Worm (Caenorhabditis elegans) whole organism, L3 larva: ENCODE data around the gene pfd-4.

Experiments
- R02D3.7 ChIP-seq: fragments of 150-350 bp; optimal IDR thresholded peaks from 2 replicates; lab custom pipeline; 2014; ENCODE audit warnings: missing biosample characterization, missing genetic modification characterization
- ZK546.5 ChIP-seq: sonication (generic microtip); optimal IDR thresholded peaks from 2 replicates; lab custom pipeline; 2017; ENCODE audit warnings: missing biosample characterization, missing genetic modification characterization
- ceh-16 ChIP-seq: sonication (generic microtip); optimal IDR thresholded peaks from 2 replicates; lab custom pipeline; 2017; ENCODE audit warnings: missing biosample characterization, missing genetic modification characterization
- ceh-28 ChIP-seq: fragments of 150-350 bp; optimal IDR thresholded peaks from 2 replicates; lab custom pipeline; 2014; ENCODE audit warnings: missing biosample characterization, missing genetic modification reagents, missing genetic modification characterization
- ceh-9 ChIP-seq: sonication (generic microtip); optimal IDR thresholded peaks from 2 replicates; lab custom pipeline; 2018; ENCODE audit warnings: missing biosample characterization, missing genetic modification characterization
- daf-12 ChIP-seq: fragments of 150-350 bp; optimal IDR thresholded peaks from 2 replicates; lab custom pipeline; 2014; ENCODE audit warnings: missing biosample characterization, missing genetic modification reagents, missing genetic modification characterization
- elt-3 ChIP-seq, 3 experiments: fragments of 150-350 bp in 1 of 3; sonication (generic microtip) in 2 of 3; optimal IDR thresholded peaks; 2 replicates in 2 of 3; 4 replicates in 1 of 3; lab custom pipeline; 2014 to 2017; ENCODE audit warnings: missing biosample characterization in 3 of 3, missing genetic modification characterization in 3 of 3
- eor-1 ChIP-seq, 2 experiments: fragments of 150-350 bp; optimal IDR thresholded peaks; 2 replicates each; lab custom pipeline; 2014 to 2018; ENCODE audit warnings: missing biosample characterization in 2 of 2, missing genetic modification characterization in 2 of 2
- fkh-10 ChIP-seq: sonication (generic microtip); optimal IDR thresholded peaks from 2 replicates; lab custom pipeline; 2017; ENCODE audit warnings: missing biosample characterization, missing genetic modification reagents, missing genetic modification characterization
- fkh-2 ChIP-seq: fragments of 150-350 bp; optimal IDR thresholded peaks from 2 replicates; lab custom pipeline; 2014; ENCODE audit warnings: missing biosample characterization, missing genetic modification reagents, missing genetic modification characterization
- hmg-11 ChIP-seq: sonication (generic microtip); optimal IDR thresholded peaks from 2 replicates; lab custom pipeline; 2016; ENCODE audit warnings: missing genetic modification characterization, missing compliant biosample characterization
- jun-1 ChIP-seq: fragments of 150-350 bp; optimal IDR thresholded peaks from 2 replicates; lab custom pipeline; 2014; ENCODE audit warnings: missing biosample characterization, missing genetic modification reagents, missing genetic modification characterization
- lin-15B ChIP-seq: fragments of 150-350 bp; optimal IDR thresholded peaks from 2 replicates; lab custom pipeline; 2014; ENCODE audit warnings: missing biosample characterization, missing genetic modification characterization
- lin-39 ChIP-seq: fragments of 150-350 bp; optimal IDR thresholded peaks from 2 replicates; lab custom pipeline; 2018; ENCODE audit warnings: missing biosample characterization, missing genetic modification reagents, missing genetic modification characterization
- mdl-1 ChIP-seq: fragments of 150-350 bp; optimal IDR thresholded peaks from 2 replicates; lab custom pipeline; 2014; ENCODE audit warnings: missing biosample characterization, missing genetic modification characterization
- nfya-1 ChIP-seq: sonication (generic microtip); optimal IDR thresholded peaks from 2 replicates; lab custom pipeline; 2017; ENCODE audit warnings: missing genetic modification characterization, mild to moderate bottlenecking, missing compliant biosample characterization, antibody characterized with exemption, moderate library complexity; ENCODE audit not compliant: insufficient read depth
- nhr-11 ChIP-seq: fragments of 150-350 bp; optimal IDR thresholded peaks from 2 replicates; lab custom pipeline; 2014; ENCODE audit warnings: missing biosample characterization, missing genetic modification characterization
- nhr-12 ChIP-seq: fragments of 150-350 bp; optimal IDR thresholded peaks from 2 replicates; lab custom pipeline; 2014; ENCODE audit warnings: missing biosample characterization, missing genetic modification characterization
- nhr-23 ChIP-seq: fragments of 150-350 bp; optimal IDR thresholded peaks from 2 replicates; lab custom pipeline; 2014; ENCODE audit warnings: missing biosample characterization, missing genetic modification reagents, missing genetic modification characterization
- nhr-237 ChIP-seq: fragments of 150-350 bp; optimal IDR thresholded peaks from 2 replicates; lab custom pipeline; 2014; ENCODE audit warnings: missing biosample characterization, missing genetic modification characterization
- nhr-25 ChIP-seq: sonication (generic microtip); optimal IDR thresholded peaks from 2 replicates; lab custom pipeline; 2017; ENCODE audit warnings: missing biosample characterization, missing genetic modification characterization
- nhr-43 ChIP-seq: sonication (generic microtip); optimal IDR thresholded peaks from 2 replicates; lab custom pipeline; 2016; ENCODE audit warnings: mild to moderate bottlenecking, missing genetic modification characterization, missing compliant biosample characterization; ENCODE audit not compliant: poor library complexity, severe bottlenecking
- nhr-76 ChIP-seq: fragments of 150-350 bp; sonication (generic microtip); optimal IDR thresholded peaks from 5 replicates; lab custom pipeline; 2014; ENCODE audit warnings: missing biosample characterization, missing genetic modification characterization
- nhr-77 ChIP-seq: fragments of 150-350 bp; optimal IDR thresholded peaks from 2 replicates; lab custom pipeline; 2014; ENCODE audit warnings: missing biosample characterization, missing genetic modification characterization
- pha-4 ChIP-seq: fragments of 150-350 bp; optimal IDR thresholded peaks from 2 replicates; lab custom pipeline; 2014; ENCODE audit warnings: missing biosample characterization, missing genetic modification reagents, missing genetic modification characterization
- pqm-1 ChIP-seq: fragments of 150-350 bp; optimal IDR thresholded peaks from 2 replicates; lab custom pipeline; 2017; ENCODE audit warnings: missing biosample characterization, missing genetic modification characterization, inconsistent platforms
- sea-2 ChIP-seq: fragments of 150-350 bp; sonication (generic microtip); optimal IDR thresholded peaks from 4 replicates; lab custom pipeline; 2014; ENCODE audit warnings: missing biosample characterization, missing genetic modification reagents, missing genetic modification characterization
- skn-1 ChIP-seq: fragments of 150-350 bp; optimal IDR thresholded peaks from 2 replicates; lab custom pipeline; 2014; ENCODE audit warnings: missing biosample characterization, missing genetic modification characterization
- snpc-4 ChIP-seq: fragments of 150-350 bp; optimal IDR thresholded peaks from 2 replicates; lab custom pipeline; 2014; ENCODE audit warnings: missing biosample characterization, missing genetic modification characterization
- unc-39 ChIP-seq: sonication (generic microtip); optimal IDR thresholded peaks from 4 replicates; lab custom pipeline; 2017; ENCODE audit warnings: missing biosample characterization, missing genetic modification characterization
- unc-62 ChIP-seq: fragments of 150-350 bp; sonication (generic microtip); optimal IDR thresholded peaks from 4 replicates; lab custom pipeline; 2014; ENCODE audit warnings: missing biosample characterization, missing genetic modification reagents, missing genetic modification characterization
- ztf-11 ChIP-seq: fragments of 150-350 bp; optimal IDR thresholded peaks from 2 replicates; lab custom pipeline; 2014; ENCODE audit warnings: missing biosample characterization, missing genetic modification characterization
- ztf-4 ChIP-seq: fragments of 150-350 bp; optimal IDR thresholded peaks from 2 replicates; lab custom pipeline; 2014; ENCODE audit warnings: missing biosample characterization, missing genetic modification characterization

pfd-4 gene

DNA sequence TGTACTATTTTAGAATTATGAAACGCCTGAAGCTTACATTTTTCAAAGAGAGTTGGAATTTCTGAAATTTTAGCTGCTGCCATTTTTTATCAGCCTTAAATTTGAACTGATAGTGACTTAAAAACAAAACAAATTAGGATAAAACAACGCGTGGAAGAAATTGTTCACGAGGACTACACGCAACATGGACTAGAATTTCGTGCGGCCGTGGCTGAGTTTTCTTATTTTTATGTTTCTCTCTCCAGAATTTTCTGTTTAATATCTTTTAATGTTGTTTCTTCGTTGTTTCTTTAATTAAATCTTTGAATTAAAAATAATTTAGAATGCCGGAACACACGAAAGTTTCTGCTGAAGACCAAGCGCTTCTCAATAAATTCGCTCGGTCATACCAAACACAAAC is at the start of gene pfd-4, which contains the start of the genes B0035.3 and B0035.22:
TSS of gene pfd-4 (plus strand) at position 323 of the 400 bp plus-strand sequence.
TSS of gene B0035.3 (minus strand) at position 114 of the 400 bp plus-strand sequence.
TSS of gene B0035.22 (plus strand) at position 269 of the 400 bp plus-strand sequence.
- TF ChIP-seq snpc-4 (tag; lab: Kevin White, UChicago) (peak; percentile 18), nfya-1 (peak; percentile 62), hmg-11 (peak; percentile 25), ceh-16 (tag; lab: Kevin White, UChicago) (no peak), nhr-23 (peak; percentile 63), ztf-11 (tag; lab: Kevin White, UChicago) (no peak), nhr-25 (peak; percentile 3), R02D3.7 (tag; lab: Kevin White, UChicago) (no peak), nhr-237 (no peak), nhr-43 (tag; lab: Kevin White, UChicago) (peak; percentile 68), ZK546.5 (tag; lab: Kevin White, UChicago) (no peak), fkh-10 (GFP tag; lab: Kevin White, UChicago) (no peak), lin-15B (tag; lab: Kevin White, UChicago) (peak; percentile 85), pha-4 (tag; lab: Kevin White, UChicago) (peak; percentile 60)

DNA sequence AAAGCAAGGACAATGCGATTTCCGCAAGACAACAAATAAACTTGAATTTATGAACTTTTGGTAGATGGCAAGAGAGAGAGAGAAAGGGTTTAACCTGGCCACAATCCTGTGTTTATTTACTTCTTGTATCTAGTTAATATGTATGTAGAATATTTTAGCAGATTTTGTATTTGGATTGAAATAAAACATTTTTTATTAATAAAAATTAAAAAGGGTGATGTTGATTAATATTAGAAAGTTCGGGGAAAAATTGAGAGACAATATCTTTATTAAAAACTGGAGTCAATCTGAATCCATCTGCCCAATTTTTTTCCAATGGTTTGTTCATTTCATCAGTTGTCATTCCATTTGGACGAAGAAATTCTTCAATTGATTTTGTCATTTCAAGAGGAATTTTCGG is 48.9 kb upstream of the pfd-4 start, which contains the start of gene col-127:
TSS of gene col-127 (minus strand) at position 101 of the 400 bp plus-strand sequence.
- TF ChIP-seq skn-1 (tag; lab: Kevin White, UChicago): no peak
- TF ChIP-seq daf-12: no peak
- TF ChIP-seq unc-39 (tag; lab: Kevin White, UChicago): no peak
- no peak for TF ChIP-seq jun-1
- no peak for TF ChIP-seq ceh-28
- TF ChIP-seq nhr-11 (tag; lab: Kevin White, UChicago): no peak
- TF ChIP-seq nhr-77 (tag; lab: Kevin White, UChicago): no peak
- TF ChIP-seq sea-2: no peak
- no peak for TF ChIP-seq ceh-9
- no peak for TF ChIP-seq elt-3 (tag; optimal IDR thresholded peaks at IDR 0.05; lab: Kevin White, UChicago)
- no peak for TF ChIP-seq lin-39 (tag; lab: Kevin White, UChicago)
- TF ChIP-seq unc-62: no peak
- no peak for TF ChIP-seq ztf-11 (tag; lab: Kevin White, UChicago)
- TF ChIP-seq eor-1 (tag; optimal IDR thresholded peaks at IDR 0.05; lab: Kevin White, UChicago): no peak
- TF ChIP-seq lin-15B (tag; lab: Kevin White, UChicago): no peak
- TF ChIP-seq pha-4 (tag; lab: Kevin White, UChicago): no peak
- no peak for TF ChIP-seq nhr-43 (tag; lab: Kevin White, UChicago)
- TF ChIP-seq nhr-25: no peak
- no peak for TF ChIP-seq nhr-12

DNA sequence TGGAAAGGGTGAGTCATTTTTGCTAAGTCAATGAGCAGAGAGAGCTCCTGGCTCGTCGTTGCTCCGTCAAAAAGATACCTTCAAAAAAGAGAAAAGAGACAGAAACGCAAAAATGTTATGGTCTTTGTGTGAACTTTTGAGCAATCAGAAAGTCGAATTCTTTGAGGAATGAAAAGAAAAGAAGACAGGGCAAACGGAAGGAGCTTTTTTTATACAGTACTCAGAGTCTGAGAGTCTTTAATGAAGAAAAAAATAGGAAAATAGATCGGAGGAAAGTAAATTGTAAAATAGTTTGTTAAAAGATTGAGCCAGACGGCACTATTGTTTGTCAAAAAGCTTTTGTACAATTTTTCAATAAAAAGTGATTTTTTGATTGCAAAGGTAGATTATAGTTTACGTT is 45.5 kb upstream of the pfd-4 start:
- TF ChIP-seq pha-4 (tag; lab: Kevin White, UChicago) (peak; percentile 90), ceh-9 (no peak)

DNA sequence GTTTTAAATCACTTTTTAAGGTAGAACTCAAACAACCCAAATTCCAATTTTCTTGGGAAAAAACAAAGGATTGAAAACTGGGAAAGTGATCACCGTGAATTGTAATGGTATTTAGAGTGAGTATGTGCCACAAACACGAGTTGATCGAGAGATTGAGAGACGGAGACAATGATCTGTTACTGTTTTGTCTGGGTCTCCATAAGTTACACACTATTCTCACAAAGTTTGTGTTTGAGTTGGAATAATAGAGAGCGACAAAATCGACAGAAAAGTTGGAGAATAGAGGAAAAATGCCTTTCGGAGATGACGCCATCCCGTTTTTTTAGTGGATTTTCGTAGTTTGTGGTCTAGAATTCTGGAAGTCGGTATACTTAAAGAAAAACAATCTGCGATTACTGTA is 43.7 kb upstream of the pfd-4 start, which contains the start of gene nhr-7:
TSS of gene nhr-7 (minus strand) at position 101 of the 400 bp plus-strand sequence.
- TF ChIP-seq nhr-25: no peak
- no peak for TF ChIP-seq ztf-11 (tag; lab: Kevin White, UChicago)
- no peak for TF ChIP-seq daf-12
- no peak for TF ChIP-seq nhr-43 (tag; lab: Kevin White, UChicago)
- peak; percentile 72 for TF ChIP-seq pha-4 (tag; lab: Kevin White, UChicago)
- TF ChIP-seq ZK546.5 (tag; lab: Kevin White, UChicago): no peak
- TF ChIP-seq skn-1 (tag; lab: Kevin White, UChicago): no peak
- TF ChIP-seq eor-1 (tag; optimal IDR thresholded peaks at IDR 0.05; lab: Kevin White, UChicago): no peak

DNA sequence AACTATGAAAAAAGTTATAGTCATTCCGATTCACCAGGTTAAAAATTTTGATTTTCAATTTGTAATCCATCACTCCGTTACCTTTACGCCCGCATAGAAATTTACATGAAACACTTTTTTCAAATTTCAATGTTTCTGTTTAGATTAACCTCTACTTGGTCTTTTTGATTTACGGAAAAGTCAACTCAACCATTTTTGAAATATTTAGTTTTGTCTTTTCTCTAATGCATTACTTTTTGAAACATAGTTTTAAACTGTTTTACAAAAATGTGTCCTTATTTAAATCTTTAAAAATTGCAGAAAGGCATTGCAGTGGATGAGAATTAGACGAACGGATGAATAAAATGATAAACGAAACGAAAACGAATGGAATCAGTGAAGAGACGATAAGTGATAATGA is 41.9 kb upstream of the pfd-4 start, which contains the start of gene gtl-2:
TSS of gene gtl-2 (plus strand) at position 301 of the 400 bp plus-strand sequence.
- TF ChIP-seq nfya-1 (no peak), ztf-4 (tag; lab: Kevin White, UChicago) (no peak), snpc-4 (tag; lab: Kevin White, UChicago) (no peak)

DNA sequence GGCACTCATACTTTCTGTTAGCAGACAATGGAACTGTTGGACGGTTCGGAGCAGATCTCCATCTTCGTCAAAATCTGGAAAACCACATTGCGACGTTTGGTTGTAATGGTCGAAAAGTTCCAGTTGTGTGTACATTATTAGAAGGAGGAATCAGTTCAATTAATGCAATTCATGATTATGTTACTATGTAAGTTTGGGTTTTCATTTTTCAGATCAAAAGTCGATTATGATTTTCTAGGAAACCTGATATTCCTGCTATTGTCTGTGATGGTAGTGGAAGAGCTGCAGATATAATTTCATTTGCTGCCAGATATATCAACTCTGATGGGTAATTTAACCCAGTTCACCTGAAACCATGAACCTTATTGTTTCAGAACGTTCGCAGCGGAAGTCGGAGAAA is 39.0 kb upstream of the pfd-4 start:
- TF ChIP-seq ceh-16 (tag; lab: Kevin White, UChicago) (no peak), daf-12 (no peak), unc-39 (tag; lab: Kevin White, UChicago) (no peak), R02D3.7 (tag; lab: Kevin White, UChicago) (no peak), eor-1 (tag; optimal IDR thresholded peaks at IDR 0.05; lab: Kevin White, UChicago) (no peak), mdl-1 (tag; lab: Kevin White, UChicago) (no peak), nhr-43 (tag; lab: Kevin White, UChicago) (no peak), pqm-1 (no peak), nhr-25 (no peak), fkh-2 (tag; lab: Kevin White, UChicago) (no peak), nhr-76 (no peak)
- TF ChIP-seq, all 47 proteins: peak for 0
